Worm (Caenorhabditis elegans) whole organism, L1 larva: ENCODE measurements around the gene B0462.5.

Source experiments
- egl-13 ChIP-seq: sonication (generic microtip); optimal IDR thresholded peaks from 2 replicates; lab custom pipeline; 2016; ENCODE audit warnings: missing genotype, missing genetic modification reagents, missing genetic modification characterization, missing compliant biosample characterization
- nhr-12 ChIP-seq: sonication (generic microtip); optimal IDR thresholded peaks from 2 replicates; lab custom pipeline; 2017; ENCODE audit warnings: missing biosample characterization, missing genetic modification characterization
- unc-62 ChIP-seq: fragments of 150-350 bp; optimal IDR thresholded peaks from 2 replicates; lab custom pipeline; 2014; ENCODE audit warnings: missing biosample characterization, missing genetic modification reagents, missing genetic modification characterization

- TF ChIP-seq egl-13 (tag; lab: Kevin White, UChicago) (no peak), unc-62 (GFP tag; lab: Kevin White, UChicago) (no peak), nhr-12 (tag; lab: Kevin White, UChicago) (no peak)
Observed at ce11 chrV:18290642-18291041, 32.5 kb downstream of the B0462.5 start, which contains the start of gene Y51A2A.4.
